Worm (Caenorhabditis elegans) whole organism, L3 larva: ENCODE results near the gene nas-29.

Source experiments
- R02D3.7 ChIP-seq: fragments of 150-350 bp; optimal IDR thresholded peaks from 2 replicates; lab custom pipeline; 2014; ENCODE audit warnings: missing biosample characterization, missing genetic modification characterization
- ZK546.5 ChIP-seq: sonication (generic microtip); optimal IDR thresholded peaks from 2 replicates; lab custom pipeline; 2017; ENCODE audit warnings: missing biosample characterization, missing genetic modification characterization
- aly-2 ChIP-seq: fragments of 150-350 bp; optimal IDR thresholded peaks from 2 replicates; lab custom pipeline; 2014; ENCODE audit warnings: missing biosample characterization, missing genetic modification characterization
- ama-1 ChIP-seq: fragments of 150-350 bp; optimal IDR thresholded peaks from 2 replicates; lab custom pipeline; 2018
- ceh-16 ChIP-seq: sonication (generic microtip); optimal IDR thresholded peaks from 2 replicates; lab custom pipeline; 2017; ENCODE audit warnings: missing biosample characterization, missing genetic modification characterization
- ceh-28 ChIP-seq: fragments of 150-350 bp; optimal IDR thresholded peaks from 2 replicates; lab custom pipeline; 2014; ENCODE audit warnings: missing biosample characterization, missing genetic modification reagents, missing genetic modification characterization
- ceh-82 ChIP-seq: fragments of 150-350 bp; optimal IDR thresholded peaks from 2 replicates; lab custom pipeline; 2014; ENCODE audit warnings: missing biosample characterization, missing genetic modification characterization
- ceh-9 ChIP-seq: sonication (generic microtip); optimal IDR thresholded peaks from 2 replicates; lab custom pipeline; 2018; ENCODE audit warnings: missing biosample characterization, missing genetic modification characterization
- daf-12 ChIP-seq: fragments of 150-350 bp; optimal IDR thresholded peaks from 2 replicates; lab custom pipeline; 2014; ENCODE audit warnings: missing biosample characterization, missing genetic modification reagents, missing genetic modification characterization
- egl-27 ChIP-seq: sonication (generic microtip); optimal IDR thresholded peaks from 4 replicates; lab custom pipeline; 2017; ENCODE audit warnings: missing biosample characterization, missing genetic modification reagents, missing genetic modification characterization
- egl-5 ChIP-seq: fragments of 150-350 bp; optimal IDR thresholded peaks from 2 replicates; lab custom pipeline; 2017; ENCODE audit warnings: missing biosample characterization, missing genetic modification reagents, missing genetic modification characterization, inconsistent platforms
- elt-1 ChIP-seq: fragments of 150-350 bp; optimal IDR thresholded peaks from 2 replicates; lab custom pipeline; 2014; ENCODE audit warnings: missing biosample characterization, missing genetic modification characterization
- elt-2 ChIP-seq: sonication (generic microtip); optimal IDR thresholded peaks from 2 replicates; lab custom pipeline; 2016; ENCODE audit warnings: missing genetic modification reagents, mild to moderate bottlenecking, missing genetic modification characterization, missing compliant biosample characterization
- elt-3 ChIP-seq, 3 experiments: fragments of 150-350 bp in 1 of 3; sonication (generic microtip) in 2 of 3; optimal IDR thresholded peaks; 2 replicates in 2 of 3; 4 replicates in 1 of 3; lab custom pipeline; 2014 to 2017; ENCODE audit warnings: missing biosample characterization in 3 of 3, missing genetic modification characterization in 3 of 3
- eor-1 ChIP-seq, 2 experiments: fragments of 150-350 bp; optimal IDR thresholded peaks; 2 replicates each; lab custom pipeline; 2014 to 2018; ENCODE audit warnings: missing biosample characterization in 2 of 2, missing genetic modification characterization in 2 of 2
- fkh-10 ChIP-seq: sonication (generic microtip); optimal IDR thresholded peaks from 2 replicates; lab custom pipeline; 2017; ENCODE audit warnings: missing biosample characterization, missing genetic modification reagents, missing genetic modification characterization
- fkh-2 ChIP-seq: fragments of 150-350 bp; optimal IDR thresholded peaks from 2 replicates; lab custom pipeline; 2014; ENCODE audit warnings: missing biosample characterization, missing genetic modification reagents, missing genetic modification characterization
- fos-1 ChIP-seq: fragments of 150-350 bp; optimal IDR thresholded peaks from 2 replicates; lab custom pipeline; 2014; ENCODE audit warnings: missing biosample characterization, missing genetic modification characterization
- hmg-11 ChIP-seq: sonication (generic microtip); optimal IDR thresholded peaks from 2 replicates; lab custom pipeline; 2016; ENCODE audit warnings: missing genetic modification characterization, missing compliant biosample characterization
- jun-1 ChIP-seq: fragments of 150-350 bp; optimal IDR thresholded peaks from 2 replicates; lab custom pipeline; 2014; ENCODE audit warnings: missing biosample characterization, missing genetic modification reagents, missing genetic modification characterization
- lin-15B ChIP-seq: fragments of 150-350 bp; optimal IDR thresholded peaks from 2 replicates; lab custom pipeline; 2014; ENCODE audit warnings: missing biosample characterization, missing genetic modification characterization
- lin-39 ChIP-seq: fragments of 150-350 bp; optimal IDR thresholded peaks from 2 replicates; lab custom pipeline; 2018; ENCODE audit warnings: missing biosample characterization, missing genetic modification reagents, missing genetic modification characterization
- lsy-12 ChIP-seq: sonication (generic microtip); optimal IDR thresholded peaks from 2 replicates; lab custom pipeline; 2016; ENCODE audit warnings: mild to moderate bottlenecking, missing genetic modification characterization, missing compliant biosample characterization
- mdl-1 ChIP-seq: fragments of 150-350 bp; optimal IDR thresholded peaks from 2 replicates; lab custom pipeline; 2014; ENCODE audit warnings: missing biosample characterization, missing genetic modification characterization
- mml-1 ChIP-seq: fragments of 150-350 bp; sonication (generic microtip); optimal IDR thresholded peaks from 3 replicates; lab custom pipeline; 2014; ENCODE audit warnings: missing biosample characterization, missing genetic modification characterization
- nfya-1 ChIP-seq: sonication (generic microtip); optimal IDR thresholded peaks from 2 replicates; lab custom pipeline; 2017; ENCODE audit warnings: missing genetic modification characterization, mild to moderate bottlenecking, missing compliant biosample characterization, antibody characterized with exemption, moderate library complexity; ENCODE audit not compliant: insufficient read depth
- nhr-11 ChIP-seq: fragments of 150-350 bp; optimal IDR thresholded peaks from 2 replicates; lab custom pipeline; 2014; ENCODE audit warnings: missing biosample characterization, missing genetic modification characterization
- nhr-12 ChIP-seq: fragments of 150-350 bp; optimal IDR thresholded peaks from 2 replicates; lab custom pipeline; 2014; ENCODE audit warnings: missing biosample characterization, missing genetic modification characterization
- nhr-23 ChIP-seq: fragments of 150-350 bp; optimal IDR thresholded peaks from 2 replicates; lab custom pipeline; 2014; ENCODE audit warnings: missing biosample characterization, missing genetic modification reagents, missing genetic modification characterization
- nhr-237 ChIP-seq: fragments of 150-350 bp; optimal IDR thresholded peaks from 2 replicates; lab custom pipeline; 2014; ENCODE audit warnings: missing biosample characterization, missing genetic modification characterization
- nhr-25 ChIP-seq: sonication (generic microtip); optimal IDR thresholded peaks from 2 replicates; lab custom pipeline; 2017; ENCODE audit warnings: missing biosample characterization, missing genetic modification characterization
- nhr-28 ChIP-seq: fragments of 150-350 bp; optimal IDR thresholded peaks from 2 replicates; lab custom pipeline; 2014; ENCODE audit warnings: missing biosample characterization, missing genetic modification characterization
- nhr-43 ChIP-seq: sonication (generic microtip); optimal IDR thresholded peaks from 2 replicates; lab custom pipeline; 2016; ENCODE audit warnings: mild to moderate bottlenecking, missing genetic modification characterization, missing compliant biosample characterization; ENCODE audit not compliant: poor library complexity, severe bottlenecking
- nhr-67 ChIP-seq: fragments of 150-350 bp; optimal IDR thresholded peaks from 2 replicates; lab custom pipeline; 2014; ENCODE audit warnings: missing biosample characterization, missing genetic modification characterization
- nhr-76 ChIP-seq: fragments of 150-350 bp; sonication (generic microtip); optimal IDR thresholded peaks from 5 replicates; lab custom pipeline; 2014; ENCODE audit warnings: missing biosample characterization, missing genetic modification characterization
- nhr-77 ChIP-seq: fragments of 150-350 bp; optimal IDR thresholded peaks from 2 replicates; lab custom pipeline; 2014; ENCODE audit warnings: missing biosample characterization, missing genetic modification characterization
- pha-4 ChIP-seq: fragments of 150-350 bp; optimal IDR thresholded peaks from 2 replicates; lab custom pipeline; 2014; ENCODE audit warnings: missing biosample characterization, missing genetic modification reagents, missing genetic modification characterization
- pqm-1 ChIP-seq: fragments of 150-350 bp; optimal IDR thresholded peaks from 2 replicates; lab custom pipeline; 2017; ENCODE audit warnings: missing biosample characterization, missing genetic modification characterization, inconsistent platforms
- sea-2 ChIP-seq: fragments of 150-350 bp; sonication (generic microtip); optimal IDR thresholded peaks from 4 replicates; lab custom pipeline; 2014; ENCODE audit warnings: missing biosample characterization, missing genetic modification reagents, missing genetic modification characterization
- skn-1 ChIP-seq: fragments of 150-350 bp; optimal IDR thresholded peaks from 2 replicates; lab custom pipeline; 2014; ENCODE audit warnings: missing biosample characterization, missing genetic modification characterization
- snpc-4 ChIP-seq: fragments of 150-350 bp; optimal IDR thresholded peaks from 2 replicates; lab custom pipeline; 2014; ENCODE audit warnings: missing biosample characterization, missing genetic modification characterization
- tbx-2 ChIP-seq: sonication (generic microtip); optimal IDR thresholded peaks from 2 replicates; lab custom pipeline; 2016; ENCODE audit warnings: mild to moderate bottlenecking, missing genetic modification characterization, missing compliant biosample characterization
- unc-39 ChIP-seq: sonication (generic microtip); optimal IDR thresholded peaks from 4 replicates; lab custom pipeline; 2017; ENCODE audit warnings: missing biosample characterization, missing genetic modification characterization
- unc-62 ChIP-seq: fragments of 150-350 bp; sonication (generic microtip); optimal IDR thresholded peaks from 4 replicates; lab custom pipeline; 2014; ENCODE audit warnings: missing biosample characterization, missing genetic modification reagents, missing genetic modification characterization
- zag-1 ChIP-seq: fragments of 150-350 bp; optimal IDR thresholded peaks from 2 replicates; lab custom pipeline; 2014; ENCODE audit warnings: missing biosample characterization, missing genetic modification characterization
- ztf-11 ChIP-seq: fragments of 150-350 bp; optimal IDR thresholded peaks from 2 replicates; lab custom pipeline; 2014; ENCODE audit warnings: missing biosample characterization, missing genetic modification characterization
- ztf-4 ChIP-seq: fragments of 150-350 bp; optimal IDR thresholded peaks from 2 replicates; lab custom pipeline; 2014; ENCODE audit warnings: missing biosample characterization, missing genetic modification characterization

nas-29 gene

ce11 chrII:5093945-5094344, 47.9 kb downstream of the nas-29 start, which contains the start of gene C04G6.13:
C04G6.13 (plus strand) TSS chrII:5094245.
- TF ChIP-seq nhr-11 (tag; lab: Kevin White, UChicago) = no peak
- no peak for TF ChIP-seq pha-4 (tag; lab: Kevin White, UChicago)
- TF ChIP-seq ztf-4 = no peak
- no peak for TF ChIP-seq nhr-12 (tag; lab: Kevin White, UChicago)
- TF ChIP-seq ama-1 (lab: Kevin White, UChicago) = no peak
- TF ChIP-seq tbx-2 = no peak
- TF ChIP-seq nhr-25 = no peak
- TF ChIP-seq nhr-67 = no peak
- TF ChIP-seq fkh-2 (tag; lab: Kevin White, UChicago) = no peak
- TF ChIP-seq mdl-1 (tag; lab: Kevin White, UChicago) = no peak
- no peak for TF ChIP-seq nhr-23 (tag; lab: Kevin White, UChicago)
- TF ChIP-seq, all 47 proteins: peak for 0

ce11 chrII:5092362-5093281, 49.2 kb downstream of the nas-29 start, which contains the start of gene C04G6.2:
C04G6.2 (plus strand) TSS chrII:5093231.
- TF ChIP-seq ceh-82 (tag; lab: Kevin White, UChicago) = no peak
- no peak for TF ChIP-seq nhr-77 (tag; lab: Kevin White, UChicago)
- no peak for TF ChIP-seq mdl-1 (tag; lab: Kevin White, UChicago)
- TF ChIP-seq ceh-16 (tag; lab: Kevin White, UChicago) = no peak
- TF ChIP-seq jun-1 = no peak
- TF ChIP-seq nhr-23 (tag; lab: Kevin White, UChicago) = peak; percentile 72
- no peak for TF ChIP-seq ZK546.5
- no peak for TF ChIP-seq fos-1 (tag; lab: Kevin White, UChicago)
- no peak for TF ChIP-seq nhr-67
- TF ChIP-seq nhr-237 (tag; lab: Kevin White, UChicago) = no peak
- peak; percentile 97 for TF ChIP-seq fkh-2 (tag; lab: Kevin White, UChicago)
- TF ChIP-seq nfya-1 (tag; lab: Kevin White, UChicago) = peak; percentile 77
- TF ChIP-seq pha-4 (tag; lab: Kevin White, UChicago) = peak; percentile 98
- peak; percentile 72 for TF ChIP-seq hmg-11 (tag; lab: Kevin White, UChicago)
- TF ChIP-seq pqm-1 (tag; lab: Kevin White, UChicago) = peak; percentile 59
- TF ChIP-seq nhr-12 (tag; lab: Kevin White, UChicago) = no peak
- TF ChIP-seq elt-2 = peak; percentile 95
- TF ChIP-seq skn-1 = no peak
- no peak for TF ChIP-seq zag-1 (tag; lab: Kevin White, UChicago)
- no peak for TF ChIP-seq elt-1 (tag; lab: Kevin White, UChicago)
- TF ChIP-seq snpc-4 (tag; lab: Kevin White, UChicago) = peak; percentile 73
- no peak for TF ChIP-seq eor-1 (tag; optimal IDR thresholded peaks at IDR 0.05; lab: Kevin White, UChicago)
- no peak for TF ChIP-seq egl-27 (tag; lab: Kevin White, UChicago)
- TF ChIP-seq ceh-28 (tag; lab: Kevin White, UChicago) = peak; percentile 39
- no peak for TF ChIP-seq nhr-28 (tag; lab: Kevin White, UChicago)
- no peak for TF ChIP-seq nhr-76 (tag; lab: Kevin White, UChicago)
- TF ChIP-seq nhr-11 (tag; lab: Kevin White, UChicago) = no peak
- no peak for TF ChIP-seq unc-62
- no peak for TF ChIP-seq R02D3.7 (tag; lab: Kevin White, UChicago)
- TF ChIP-seq daf-12 = no peak
- no peak for TF ChIP-seq aly-2
- TF ChIP-seq egl-5 (tag; lab: Kevin White, UChicago) = peak; percentile 87
- no peak for TF ChIP-seq lin-15B (tag; lab: Kevin White, UChicago)
- peak; percentile 51 for TF ChIP-seq nhr-43 (tag; lab: Kevin White, UChicago)
- no peak for TF ChIP-seq lsy-12
- no peak for TF ChIP-seq unc-39 (tag; lab: Kevin White, UChicago)
- no peak for TF ChIP-seq ceh-9
- TF ChIP-seq sea-2 = no peak
- TF ChIP-seq nhr-25 = peak; percentile 52
- TF ChIP-seq ama-1 (lab: Kevin White, UChicago) = no peak
- peak; percentile 61 for TF ChIP-seq lin-39 (tag; lab: Kevin White, UChicago)
- no peak for TF ChIP-seq elt-3 (tag; optimal IDR thresholded peaks at IDR 0.05; lab: Kevin White, UChicago)
- no peak for TF ChIP-seq ztf-11 (tag; lab: Kevin White, UChicago)
- TF ChIP-seq ztf-4 = no peak
- TF ChIP-seq tbx-2 = no peak
- TF ChIP-seq mml-1 (tag; lab: Kevin White, UChicago) = no peak
- no peak for TF ChIP-seq fkh-10 (GFP tag; lab: Kevin White, UChicago)
